Fruit fly (Drosophila melanogaster) whole organism: ENCODE measurements around the gene atms.

ENCODE experiments used
- Dll ChIP-seq: fragments of >200 bp; optimal IDR thresholded peaks from 2 replicates; lab custom pipeline; 2017
- EcR ChIP-seq, 2 experiments: fragments of >200 bp; optimal IDR thresholded peaks; 2 replicates each; lab custom pipeline; 2017; ENCODE audit warnings: missing biosample characterization in 2 of 2, missing genetic modification characterization in 2 of 2, missing genetic modification reagents in 2 of 2
- pan ChIP-seq: fragments of >200 bp; optimal IDR thresholded peaks from 2 replicates; lab custom pipeline; 2017
- psq ChIP-seq: fragments of >200 bp; optimal IDR thresholded peaks from 2 replicates; lab custom pipeline; 2017

DNA sequence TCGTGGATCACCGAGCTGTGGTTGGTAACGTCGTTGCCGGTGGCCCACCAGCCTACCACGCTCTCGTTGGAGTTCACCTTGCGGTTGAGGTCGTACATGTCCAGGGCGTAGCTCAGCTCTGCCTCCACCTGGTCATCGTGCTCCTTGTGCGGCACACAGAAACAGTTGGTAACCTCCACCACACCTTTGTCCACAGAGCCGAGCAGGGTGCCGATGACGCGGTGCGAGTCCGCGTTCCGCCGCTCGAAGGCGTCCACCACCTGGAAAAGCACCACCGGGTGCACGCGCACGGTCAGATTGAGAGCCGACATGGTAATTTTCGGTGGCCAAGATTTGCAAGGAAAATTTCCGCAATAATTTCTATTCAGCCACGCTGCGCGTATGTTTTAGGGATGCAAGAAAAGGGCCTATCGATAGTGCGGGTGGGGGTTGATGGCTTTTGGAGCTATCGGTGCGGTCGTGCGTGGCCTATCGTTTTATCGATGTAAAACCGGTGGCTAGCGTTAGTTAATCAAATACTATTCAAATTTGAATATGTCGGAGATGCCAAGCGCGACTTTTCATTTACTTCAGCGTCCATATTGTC is 36.0 kb upstream of the atms start, which contains the start of gene eIF3f1:
- TF ChIP-seq psq = no peak
- TF ChIP-seq Dll = no peak
- no peak for TF ChIP-seq pan
- TF ChIP-seq EcR (GFP tag; optimal IDR thresholded peaks at IDR 0.05; lab: Kevin White, UChicago) = no peak
